Worm (Caenorhabditis elegans): ENCODE results near the gene sodh-2.

ce11 chrV:11889115-11889935, 1.7 kb downstream of the sodh-2 start:
- TF ChIP-seq snpc-4 (tag; optimal IDR thresholded peaks at IDR 0.05), result no peak
- TF ChIP-seq nhr-12 (tag; optimal IDR thresholded peaks at IDR 0.05), result no peak
- no peak for TF ChIP-seq nhr-237 (tag; optimal IDR thresholded peaks at IDR 0.05)
- no peak for TF ChIP-seq elt-1 (tag; optimal IDR thresholded peaks at IDR 0.05)
- TF ChIP-seq nhr-28 (tag; optimal IDR thresholded peaks at IDR 0.05), result no peak
- no peak for TF ChIP-seq elt-2 (tag; optimal IDR thresholded peaks at IDR 0.05)
- no peak for TF ChIP-seq jun-1 (tag; optimal IDR thresholded peaks at IDR 0.05)
